Worm (Caenorhabditis elegans): ENCODE measurements around the gene glod-4.

The glod-4 gene

DNA sequence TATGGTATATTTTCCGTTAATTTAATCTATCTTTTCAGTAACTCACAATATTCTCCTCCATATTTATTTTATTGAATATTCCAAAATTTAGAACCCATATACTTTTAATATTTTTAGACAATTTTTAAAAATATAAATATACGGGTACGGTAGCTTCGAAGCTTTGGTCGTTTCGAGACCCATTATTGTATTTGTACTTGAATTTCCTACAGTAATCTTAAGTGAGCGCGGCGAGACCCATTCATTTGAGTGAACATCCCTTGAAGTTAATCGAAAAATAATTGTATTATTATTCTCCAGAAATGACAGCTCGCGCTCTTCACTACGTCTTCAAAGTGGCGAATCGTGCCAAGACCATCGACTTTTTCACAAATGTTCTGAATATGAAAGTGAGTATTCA, at the start of gene glod-4:
Gene glod-4, plus strand, starts transcription at position 301 of the 400 bp plus-strand sequence.
- no peak for TF ChIP-seq tab-1 (GFP tag; IDR thresholded peaks at IDR 0.05)
- no peak for TF ChIP-seq ztf-23 (GFP tag; IDR thresholded peaks at IDR 0.05)
- no peak for TF ChIP-seq T22C8.4 (GFP tag; IDR thresholded peaks at IDR 0.05)
- TF ChIP-seq ztf-29 (GFP tag; IDR thresholded peaks at IDR 0.05): no peak
- TF ChIP-seq flt-1 (GFP tag; IDR thresholded peaks at IDR 0.05): no peak
- TF ChIP-seq med-1 (GFP tag; optimal IDR thresholded peaks at IDR 0.05; ENCODE audit: insufficient read depth): no peak
- no peak for TF ChIP-seq ref-1 (GFP tag; conservative IDR thresholded peaks at IDR 0.05)
- TF ChIP-seq klf-2 (GFP tag; conservative IDR thresholded peaks at IDR 0.05): no peak
- no peak for TF ChIP-seq cog-1 (tag; optimal IDR thresholded peaks at IDR 0.05)

DNA sequence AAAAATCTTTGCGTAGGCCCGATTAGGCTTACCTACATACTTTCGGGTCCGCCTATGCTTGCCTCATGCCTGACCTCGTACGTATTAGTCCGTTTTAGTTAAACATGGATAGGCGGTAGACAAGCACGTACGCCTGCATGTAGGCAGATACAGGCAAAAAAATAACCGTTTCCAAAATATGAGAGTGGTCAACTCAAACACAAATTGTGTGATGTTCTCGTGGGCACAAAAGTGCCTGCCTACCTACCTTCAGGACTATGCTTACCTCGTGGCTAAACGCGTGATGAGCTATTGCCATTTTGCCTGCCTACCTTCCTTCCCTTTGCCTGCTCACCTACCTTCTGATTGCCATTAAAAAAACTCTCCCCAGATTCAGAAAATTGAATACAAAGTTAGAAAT, 46.8 kb upstream of the glod-4 start:
- TF ChIP-seq flt-1 (GFP tag; IDR thresholded peaks at IDR 0.05) (no peak), klf-2 (GFP tag; conservative IDR thresholded peaks at IDR 0.05) (no peak)

DNA sequence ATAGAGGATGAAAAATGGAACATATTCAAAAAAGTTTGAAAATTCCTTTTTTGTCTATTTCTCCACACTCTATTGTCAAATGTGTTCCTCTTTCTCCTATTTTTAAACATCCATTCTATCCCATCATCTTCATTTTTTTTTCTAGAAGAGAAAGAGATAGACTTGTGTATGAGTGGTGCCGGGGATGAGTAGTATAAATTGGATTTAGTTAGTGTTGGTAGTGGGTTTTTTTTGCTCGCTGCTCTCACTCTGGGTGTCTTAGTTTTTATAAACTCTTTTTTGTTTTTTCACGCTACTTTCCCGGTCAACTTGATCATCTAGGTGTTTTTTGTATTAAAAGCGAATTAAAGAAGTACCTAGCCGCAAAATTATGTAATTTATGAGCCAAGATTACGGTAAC, 46.2 kb upstream of the glod-4 start:
- TF ChIP-seq ztf-29 (GFP tag; IDR thresholded peaks at IDR 0.05): no peak
- TF ChIP-seq tab-1 (GFP tag; IDR thresholded peaks at IDR 0.05): no peak
- TF ChIP-seq cog-1 (tag; optimal IDR thresholded peaks at IDR 0.05): no peak
- no peak for TF ChIP-seq T22C8.4 (GFP tag; IDR thresholded peaks at IDR 0.05)
- no peak for TF ChIP-seq klf-2 (GFP tag; conservative IDR thresholded peaks at IDR 0.05)
- TF ChIP-seq ztf-23 (GFP tag; IDR thresholded peaks at IDR 0.05): no peak

- TF ChIP-seq T22C8.4 (GFP tag; IDR thresholded peaks at IDR 0.05) (no peak), ztf-29 (GFP tag; IDR thresholded peaks at IDR 0.05) (no peak), ref-1 (GFP tag; conservative IDR thresholded peaks at IDR 0.05) (no peak), ztf-23 (GFP tag; IDR thresholded peaks at IDR 0.05) (no peak), flt-1 (GFP tag; IDR thresholded peaks at IDR 0.05) (no peak), med-1 (GFP tag; optimal IDR thresholded peaks at IDR 0.05; ENCODE audit: insufficient read depth) (no peak), cog-1 (tag; optimal IDR thresholded peaks at IDR 0.05) (no peak), tab-1 (GFP tag; IDR thresholded peaks at IDR 0.05) (no peak), klf-2 (GFP tag; conservative IDR thresholded peaks at IDR 0.05) (no peak)
Observed at ce11 chrIII:4107929-4108520, 45.4 kb upstream of the glod-4 start.

DNA sequence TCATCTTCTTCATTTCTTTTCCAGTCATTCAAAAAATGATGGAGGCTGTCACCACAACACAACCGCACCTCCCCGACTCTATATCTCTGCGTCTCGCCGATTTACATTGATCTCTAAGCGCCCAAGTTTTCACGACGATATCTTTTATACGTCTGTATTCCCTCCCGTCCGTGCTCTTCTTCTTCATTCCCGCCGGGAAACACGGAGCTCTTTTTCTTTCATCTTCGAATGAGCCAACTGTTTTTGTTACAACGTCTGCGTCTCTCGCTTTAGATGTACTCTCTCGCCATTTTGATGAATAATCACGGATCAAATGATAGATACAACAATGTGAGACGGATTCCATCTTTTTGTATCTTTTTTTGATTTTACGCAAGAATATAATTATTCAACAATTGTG, 39.8 kb upstream of the glod-4 start:
- TF ChIP-seq ref-1 (GFP tag; conservative IDR thresholded peaks at IDR 0.05) (no peak), klf-2 (GFP tag; conservative IDR thresholded peaks at IDR 0.05) (no peak), flt-1 (GFP tag; IDR thresholded peaks at IDR 0.05) (no peak), ztf-29 (GFP tag; IDR thresholded peaks at IDR 0.05) (no peak), tab-1 (GFP tag; IDR thresholded peaks at IDR 0.05) (no peak), ztf-23 (GFP tag; IDR thresholded peaks at IDR 0.05) (no peak), med-1 (GFP tag; optimal IDR thresholded peaks at IDR 0.05; ENCODE audit: insufficient read depth) (no peak), cog-1 (tag; optimal IDR thresholded peaks at IDR 0.05) (no peak), T22C8.4 (GFP tag; IDR thresholded peaks at IDR 0.05) (no peak)

ce11 chrIII:4115085-4115484, 38.3 kb upstream of the glod-4 start, which contains the start of gene unc-103:
unc-103 (plus strand) TSS chrIII:4115385.
- TF ChIP-seq klf-2 (GFP tag; conservative IDR thresholded peaks at IDR 0.05) (no peak), flt-1 (GFP tag; IDR thresholded peaks at IDR 0.05) (no peak), ref-1 (GFP tag; conservative IDR thresholded peaks at IDR 0.05) (no peak), T22C8.4 (GFP tag; IDR thresholded peaks at IDR 0.05) (no peak), ztf-23 (GFP tag; IDR thresholded peaks at IDR 0.05) (no peak), tab-1 (GFP tag; IDR thresholded peaks at IDR 0.05) (no peak), med-1 (GFP tag; optimal IDR thresholded peaks at IDR 0.05; ENCODE audit: insufficient read depth) (no peak), ztf-29 (GFP tag; IDR thresholded peaks at IDR 0.05) (no peak), cog-1 (tag; optimal IDR thresholded peaks at IDR 0.05) (no peak)

DNA sequence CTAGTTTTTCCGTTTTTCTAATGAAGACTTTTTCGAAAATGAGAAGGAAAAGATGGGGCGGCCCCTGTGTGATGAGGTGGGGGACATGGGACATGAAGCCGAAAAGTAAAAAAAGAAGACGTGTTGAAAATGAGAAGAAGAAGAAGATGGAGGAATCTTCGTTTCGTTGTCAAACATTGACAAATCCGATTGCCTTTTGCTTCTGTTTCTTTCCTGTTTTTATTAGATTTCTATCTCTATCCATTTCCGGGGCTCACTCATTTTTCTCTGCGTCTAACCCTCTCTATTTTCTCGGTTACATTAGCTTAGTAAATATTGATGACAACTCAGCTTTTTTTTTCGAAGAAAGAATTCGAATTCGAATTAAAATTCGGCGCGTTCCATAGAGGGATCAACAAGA, 33.7 kb upstream of the glod-4 start:
- no peak for TF ChIP-seq klf-2 (GFP tag; conservative IDR thresholded peaks at IDR 0.05)
- no peak for TF ChIP-seq flt-1 (GFP tag; IDR thresholded peaks at IDR 0.05)
- TF ChIP-seq ztf-23 (GFP tag; IDR thresholded peaks at IDR 0.05): no peak
- TF ChIP-seq cog-1 (tag; optimal IDR thresholded peaks at IDR 0.05): no peak
- TF ChIP-seq tab-1 (GFP tag; IDR thresholded peaks at IDR 0.05): no peak
- TF ChIP-seq T22C8.4 (GFP tag; IDR thresholded peaks at IDR 0.05): no peak
- TF ChIP-seq med-1 (GFP tag; optimal IDR thresholded peaks at IDR 0.05; ENCODE audit: insufficient read depth): no peak
- TF ChIP-seq ztf-29 (GFP tag; IDR thresholded peaks at IDR 0.05): no peak
- TF ChIP-seq ref-1 (GFP tag; conservative IDR thresholded peaks at IDR 0.05): no peak

DNA sequence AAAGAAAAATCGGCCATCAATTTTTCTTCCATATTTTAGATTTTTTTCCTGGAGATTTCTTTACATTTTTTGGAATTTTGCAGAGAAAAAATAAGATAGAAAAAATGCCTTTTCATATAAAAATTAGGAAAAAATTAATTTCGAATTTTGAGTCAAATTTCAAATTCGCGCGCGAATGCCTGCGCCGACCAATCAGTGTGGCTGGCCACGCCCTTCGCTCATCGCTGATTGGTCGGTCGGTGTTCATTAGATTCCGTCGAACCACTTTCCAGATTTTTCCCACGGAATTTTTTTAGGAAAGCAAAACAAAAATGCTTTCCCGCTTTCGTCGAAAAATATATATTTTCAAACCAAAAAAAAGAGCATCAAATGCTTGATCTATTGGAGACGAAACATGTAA, 33.0 kb upstream of the glod-4 start:
- TF ChIP-seq ztf-23 (GFP tag; IDR thresholded peaks at IDR 0.05) (no peak), ztf-29 (GFP tag; IDR thresholded peaks at IDR 0.05) (no peak), flt-1 (GFP tag; IDR thresholded peaks at IDR 0.05) (no peak), ref-1 (GFP tag; conservative IDR thresholded peaks at IDR 0.05) (no peak), tab-1 (GFP tag; IDR thresholded peaks at IDR 0.05) (no peak), cog-1 (tag; optimal IDR thresholded peaks at IDR 0.05) (no peak), klf-2 (GFP tag; conservative IDR thresholded peaks at IDR 0.05) (no peak), med-1 (GFP tag; optimal IDR thresholded peaks at IDR 0.05; ENCODE audit: insufficient read depth) (no peak), T22C8.4 (GFP tag; IDR thresholded peaks at IDR 0.05) (no peak)

- TF ChIP-seq ref-1 (GFP tag; conservative IDR thresholded peaks at IDR 0.05): no peak
- TF ChIP-seq klf-2 (GFP tag; conservative IDR thresholded peaks at IDR 0.05): no peak
- TF ChIP-seq med-1 (GFP tag; optimal IDR thresholded peaks at IDR 0.05; ENCODE audit: insufficient read depth): no peak
- no peak for TF ChIP-seq tab-1 (GFP tag; IDR thresholded peaks at IDR 0.05)
- no peak for TF ChIP-seq T22C8.4 (GFP tag; IDR thresholded peaks at IDR 0.05)
- no peak for TF ChIP-seq flt-1 (GFP tag; IDR thresholded peaks at IDR 0.05)
- no peak for TF ChIP-seq ztf-29 (GFP tag; IDR thresholded peaks at IDR 0.05)
- no peak for TF ChIP-seq ztf-23 (GFP tag; IDR thresholded peaks at IDR 0.05)
- TF ChIP-seq cog-1 (tag; optimal IDR thresholded peaks at IDR 0.05): no peak
Observed at ce11 chrIII:4123277-4123676, 30.1 kb upstream of the glod-4 start.

- no peak for TF ChIP-seq cog-1 (tag; optimal IDR thresholded peaks at IDR 0.05)
- no peak for TF ChIP-seq ztf-23 (GFP tag; IDR thresholded peaks at IDR 0.05)
- no peak for TF ChIP-seq klf-2 (GFP tag; conservative IDR thresholded peaks at IDR 0.05)
- no peak for TF ChIP-seq T22C8.4 (GFP tag; IDR thresholded peaks at IDR 0.05)
- no peak for TF ChIP-seq ref-1 (GFP tag; conservative IDR thresholded peaks at IDR 0.05)
- TF ChIP-seq ztf-29 (GFP tag; IDR thresholded peaks at IDR 0.05): no peak
- no peak for TF ChIP-seq flt-1 (GFP tag; IDR thresholded peaks at IDR 0.05)
- no peak for TF ChIP-seq med-1 (GFP tag; optimal IDR thresholded peaks at IDR 0.05; ENCODE audit: insufficient read depth)
- no peak for TF ChIP-seq tab-1 (GFP tag; IDR thresholded peaks at IDR 0.05)
Observed at ce11 chrIII:4123900-4124299, 29.5 kb upstream of the glod-4 start.
